Worm (Caenorhabditis elegans) whole organism, early embryonic: ENCODE results near the gene T24H10.1.

Source experiments
- B0310.2 ChIP-seq: sonication (generic microtip); optimal IDR thresholded peaks from 2 replicates; lab custom pipeline; 2016; ENCODE audit warnings: mild to moderate bottlenecking, missing genetic modification characterization, missing compliant biosample characterization
- F13C5.2 ChIP-seq: sonication (generic microtip); optimal IDR thresholded peaks from 2 replicates; lab custom pipeline; 2017; ENCODE audit warnings: mild to moderate bottlenecking, missing genetic modification characterization, inconsistent platforms, missing compliant biosample characterization
- aly-1 ChIP-seq: sonication (generic microtip); optimal IDR thresholded peaks from 2 replicates; lab custom pipeline; 2016; ENCODE audit warnings: missing genetic modification characterization, missing compliant biosample characterization
- ama-1 ChIP-seq: fragments of 150-350 bp; optimal IDR thresholded peaks from 2 replicates; lab custom pipeline; 2014
- ceh-13 ChIP-seq: fragments of 200-800 bp; sonication (Bioruptor generic); optimal IDR thresholded peaks from 2 replicates; lab custom pipeline; 2018; ENCODE audit warnings: mild to moderate bottlenecking, missing genetic modification characterization, missing compliant biosample characterization
- ceh-36 ChIP-seq: sonication (generic microtip); optimal IDR thresholded peaks from 2 replicates; lab custom pipeline; 2016; ENCODE audit warnings: missing genetic modification characterization, inconsistent platforms, missing compliant biosample characterization
- ets-7 ChIP-seq: sonication (generic microtip); optimal IDR thresholded peaks from 2 replicates; lab custom pipeline; 2016; ENCODE audit warnings: missing genotype, missing genetic modification characterization, missing compliant biosample characterization
- flt-1 ChIP-seq: fragments of 200-800 bp; sonication (Bioruptor generic); IDR thresholded peaks from 2 replicates; pipeline ENCODE4 v1.3.6; 2022; ENCODE audit warnings: missing genetic modification characterization, missing compliant biosample characterization
- hmbx-1 ChIP-seq: sonication (generic microtip); optimal IDR thresholded peaks from 2 replicates; lab custom pipeline; 2016; ENCODE audit warnings: mild to moderate bottlenecking, missing genetic modification characterization, missing compliant biosample characterization
- hmg-4 ChIP-seq: fragments of 200-800 bp; sonication (Bioruptor generic); optimal IDR thresholded peaks from 2 replicates; lab custom pipeline; 2018; ENCODE audit warnings: mild to moderate bottlenecking, missing genetic modification characterization, missing compliant biosample characterization
- hnd-1 ChIP-seq: sonication (generic microtip); optimal IDR thresholded peaks from 2 replicates; lab custom pipeline; 2016; ENCODE audit warnings: missing genetic modification characterization, missing compliant biosample characterization
- pes-1 ChIP-seq: fragments of 200-800 bp; sonication (Bioruptor generic); IDR thresholded peaks from 2 replicates; pipeline ENCODE4 v1.3.6; 2022; ENCODE audit warnings: missing genetic modification reagents, missing genetic modification characterization, missing compliant biosample characterization
- scrt-1 ChIP-seq: fragments of 200-800 bp; sonication (Bioruptor generic); IDR thresholded peaks from 2 replicates; pipeline ENCODE4 v1.3.6; 2022; ENCODE audit warnings: missing genetic modification characterization, missing compliant biosample characterization
- sea-1 ChIP-seq: fragments of 200-800 bp; sonication (Bioruptor generic); conservative IDR thresholded peaks from 2 replicates; pipeline ENCODE4 v1.3.6; 2022; ENCODE audit warnings: missing genetic modification characterization, missing compliant biosample characterization
- tbx-11 ChIP-seq: fragments of 200-800 bp; sonication (Bioruptor generic); IDR thresholded peaks from 2 replicates; pipeline ENCODE4 v1.3.6; 2022; ENCODE audit warnings: missing genetic modification characterization, missing compliant biosample characterization
- tbx-37 ChIP-seq: fragments of 200-800 bp; sonication (Bioruptor generic); conservative IDR thresholded peaks from 2 replicates; pipeline ENCODE4 v1.3.6; 2022; ENCODE audit warnings: missing genetic modification reagents, missing genetic modification characterization, missing compliant biosample characterization
- tra-4 ChIP-seq: sonication (generic microtip); optimal IDR thresholded peaks from 2 replicates; lab custom pipeline; 2017; ENCODE audit warnings: missing genetic modification characterization, missing compliant biosample characterization

The T24H10.1 gene

ce11 chrII:9114972-9115371 lies 15.8 kb downstream of the T24H10.1 start:
- TF ChIP-seq tbx-37 (GFP tag; lab: Robert Waterston, UW): no peak
- no peak for TF ChIP-seq flt-1 (GFP tag; lab: Robert Waterston, UW)
- TF ChIP-seq ama-1 (lab: Kevin White, UChicago): no peak
- TF ChIP-seq hmg-4 (GFP tag; lab: Kevin White, UChicago): no peak
- TF ChIP-seq ceh-13 (GFP tag; lab: Kevin White, UChicago): no peak
- no peak for TF ChIP-seq hmbx-1 (tag; lab: Kevin White, UChicago)
- no peak for TF ChIP-seq B0310.2 (tag; lab: Kevin White, UChicago)
- no peak for TF ChIP-seq sea-1 (GFP tag; lab: Robert Waterston, UW)
- TF ChIP-seq ceh-36 (tag; lab: Kevin White, UChicago): no peak
- TF ChIP-seq aly-1: no peak
- no peak for TF ChIP-seq F13C5.2 (tag; lab: Kevin White, UChicago)
- no peak for TF ChIP-seq scrt-1
- no peak for TF ChIP-seq tbx-11
- TF ChIP-seq ets-7: no peak
- no peak for TF ChIP-seq tra-4
- no peak for TF ChIP-seq hnd-1 (tag; lab: Kevin White, UChicago)
- TF ChIP-seq pes-1 (GFP tag; lab: Robert Waterston, UW): no peak

- TF ChIP-seq tbx-37 (GFP tag; lab: Robert Waterston, UW): no peak
- TF ChIP-seq pes-1 (GFP tag; lab: Robert Waterston, UW): no peak
- no peak for TF ChIP-seq ama-1 (lab: Kevin White, UChicago)
- TF ChIP-seq aly-1: no peak
- TF ChIP-seq hmg-4 (GFP tag; lab: Kevin White, UChicago): no peak
- no peak for TF ChIP-seq ceh-13 (GFP tag; lab: Kevin White, UChicago)
- no peak for TF ChIP-seq hmbx-1 (tag; lab: Kevin White, UChicago)
- TF ChIP-seq B0310.2 (tag; lab: Kevin White, UChicago): no peak
- TF ChIP-seq ets-7: no peak
- no peak for TF ChIP-seq ceh-36 (tag; lab: Kevin White, UChicago)
- no peak for TF ChIP-seq tra-4
- no peak for TF ChIP-seq F13C5.2 (tag; lab: Kevin White, UChicago)
- no peak for TF ChIP-seq hnd-1 (tag; lab: Kevin White, UChicago)
- no peak for TF ChIP-seq scrt-1
- no peak for TF ChIP-seq tbx-11
- TF ChIP-seq flt-1 (GFP tag; lab: Robert Waterston, UW): no peak
These were observed 16.5 kb downstream of the T24H10.1 start for ce11 chrII:9115644-9116043.

- TF ChIP-seq sea-1 (GFP tag; lab: Robert Waterston, UW) (no peak), ama-1 (lab: Kevin White, UChicago) (no peak)
These were observed 17.2 kb downstream of the T24H10.1 start for ce11 chrII:9116404-9116803.

- TF ChIP-seq hnd-1 (tag; lab: Kevin White, UChicago) (no peak), tra-4 (no peak), ama-1 (lab: Kevin White, UChicago) (no peak), tbx-11 (no peak), hmg-4 (GFP tag; lab: Kevin White, UChicago) (no peak), ceh-13 (GFP tag; lab: Kevin White, UChicago) (no peak), pes-1 (GFP tag; lab: Robert Waterston, UW) (no peak), ceh-36 (tag; lab: Kevin White, UChicago) (no peak), flt-1 (GFP tag; lab: Robert Waterston, UW) (no peak)
These were observed 18.6 kb downstream of the T24H10.1 start for ce11 chrII:9117789-9118242.

ce11 chrII:9120329-9120728 lies 21.2 kb downstream of the T24H10.1 start:
- TF ChIP-seq pes-1 (GFP tag; lab: Robert Waterston, UW): no peak
- TF ChIP-seq sea-1 (GFP tag; lab: Robert Waterston, UW): no peak
- TF ChIP-seq ceh-36 (tag; lab: Kevin White, UChicago): no peak
- no peak for TF ChIP-seq ets-7
- TF ChIP-seq ama-1 (lab: Kevin White, UChicago): no peak
- TF ChIP-seq scrt-1: no peak
- TF ChIP-seq tra-4: no peak
- TF ChIP-seq tbx-37 (GFP tag; lab: Robert Waterston, UW): no peak
- TF ChIP-seq B0310.2 (tag; lab: Kevin White, UChicago): no peak
- no peak for TF ChIP-seq aly-1
- no peak for TF ChIP-seq ceh-13 (GFP tag; lab: Kevin White, UChicago)
- no peak for TF ChIP-seq hnd-1 (tag; lab: Kevin White, UChicago)
- no peak for TF ChIP-seq flt-1 (GFP tag; lab: Robert Waterston, UW)
- TF ChIP-seq hmbx-1 (tag; lab: Kevin White, UChicago): no peak
- no peak for TF ChIP-seq tbx-11
- TF ChIP-seq hmg-4 (GFP tag; lab: Kevin White, UChicago): no peak
- TF ChIP-seq F13C5.2 (tag; lab: Kevin White, UChicago): no peak

- TF ChIP-seq scrt-1 (no peak), tbx-11 (no peak), B0310.2 (tag; lab: Kevin White, UChicago) (no peak), sea-1 (GFP tag; lab: Robert Waterston, UW) (no peak), tbx-37 (GFP tag; lab: Robert Waterston, UW) (no peak), F13C5.2 (tag; lab: Kevin White, UChicago) (no peak), pes-1 (GFP tag; lab: Robert Waterston, UW) (no peak), aly-1 (no peak), ceh-13 (GFP tag; lab: Kevin White, UChicago) (no peak), ets-7 (no peak), ama-1 (lab: Kevin White, UChicago) (no peak), hmg-4 (GFP tag; lab: Kevin White, UChicago) (no peak), flt-1 (GFP tag; lab: Robert Waterston, UW) (no peak), hnd-1 (tag; lab: Kevin White, UChicago) (no peak), tra-4 (no peak), hmbx-1 (tag; lab: Kevin White, UChicago) (no peak), ceh-36 (tag; lab: Kevin White, UChicago) (no peak)
These were observed 21.8 kb downstream of the T24H10.1 start for ce11 chrII:9120813-9121554.

ce11 chrII:9124353-9124752 lies 25.2 kb downstream of the T24H10.1 start:
- no peak for TF ChIP-seq scrt-1
- no peak for TF ChIP-seq hnd-1 (tag; lab: Kevin White, UChicago)
- TF ChIP-seq pes-1 (GFP tag; lab: Robert Waterston, UW): no peak
- TF ChIP-seq B0310.2 (tag; lab: Kevin White, UChicago): no peak
